Worm (Caenorhabditis elegans) whole organism, L4/young adult: ENCODE data around the gene hpr-17.
A peak's percentile ranks its signal among the peaks of the same experiment; 100 is the strongest.

Source experiments
- W03F9.2 ChIP-seq: fragments of 150-350 bp; optimal IDR thresholded peaks from 2 replicates; lab custom pipeline; 2014; ENCODE audit warnings: missing biosample characterization, missing genetic modification characterization
- dao-5 ChIP-seq: sonication (generic microtip); optimal IDR thresholded peaks from 2 replicates; lab custom pipeline; 2016; ENCODE audit warnings: missing genotype, missing genetic modification characterization, moderate library complexity, missing compliant biosample characterization
- him-1 ChIP-seq: sonication (generic microtip); optimal IDR thresholded peaks from 2 replicates; lab custom pipeline; 2016; ENCODE audit warnings: missing genotype, missing genetic modification reagents, missing genetic modification characterization, missing compliant biosample characterization

Gene hpr-17

ce11 chrII:13142372-13142771 lies 14.5 kb downstream of the hpr-17 start:
- TF ChIP-seq W03F9.2 (tag; lab: Kevin White, UChicago) (no peak), him-1 (no peak), dao-5 (tag; lab: Kevin White, UChicago) (no peak)

ce11 chrII:13139573-13139972 lies 17.3 kb downstream of the hpr-17 start:
- TF ChIP-seq dao-5 (tag; lab: Kevin White, UChicago) (no peak), W03F9.2 (tag; lab: Kevin White, UChicago) (no peak), him-1 (no peak)

DNA sequence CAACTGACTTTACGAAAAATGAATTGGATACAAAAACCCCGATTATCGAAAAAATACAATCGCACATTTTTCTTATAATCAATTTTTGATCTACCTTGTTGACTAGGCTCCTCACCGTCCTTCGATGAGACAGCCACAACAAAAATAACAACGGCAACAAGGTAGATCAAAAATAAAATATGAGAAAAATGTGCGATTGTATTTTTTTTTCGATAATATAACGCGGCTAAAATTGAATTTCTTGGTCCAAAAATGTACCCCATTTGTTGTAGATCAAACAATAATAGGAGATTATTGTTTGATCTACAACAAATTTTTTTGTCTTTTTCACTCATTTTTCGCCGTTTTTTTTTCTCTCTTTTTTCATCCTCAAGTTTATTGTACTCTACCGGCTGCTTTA lies 26.3 kb downstream of the hpr-17 start:
- TF ChIP-seq him-1 = no peak
- TF ChIP-seq dao-5 (tag; lab: Kevin White, UChicago) = no peak
- TF ChIP-seq W03F9.2 (tag; lab: Kevin White, UChicago) = no peak

ce11 chrII:13129602-13130001 lies 27.2 kb downstream of the hpr-17 start, which contains the start of gene F29C12.6:
F29C12.6 (plus strand) TSS chrII:13129902.
- no peak for TF ChIP-seq dao-5 (tag; lab: Kevin White, UChicago)
- TF ChIP-seq him-1 = no peak
- TF ChIP-seq W03F9.2 (tag; lab: Kevin White, UChicago) = no peak

DNA sequence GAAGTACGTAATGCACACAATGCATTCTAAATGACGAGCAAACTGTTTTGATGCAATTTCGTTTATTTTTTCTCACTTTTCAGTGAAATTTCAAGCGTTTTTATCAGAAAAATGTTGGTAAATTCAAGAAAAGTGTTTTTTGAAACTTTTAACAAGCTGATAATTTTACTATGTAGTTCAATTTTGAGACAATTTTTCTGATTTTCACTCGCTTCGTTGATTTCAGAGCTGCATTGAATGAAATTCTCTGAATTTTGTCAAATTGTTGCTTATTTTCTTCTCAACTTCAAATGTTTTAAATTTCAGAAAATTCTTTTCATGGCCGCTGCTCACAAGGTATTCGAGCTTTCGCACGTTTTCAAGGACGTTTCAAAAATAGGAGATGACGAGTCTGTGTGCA lies 34.1 kb downstream of the hpr-17 start, which contains the start of gene bath-45:
Gene bath-45 (plus strand): TSS at position 301 of the 400 bp plus-strand sequence.
- TF ChIP-seq dao-5 (tag; lab: Kevin White, UChicago) (no peak), him-1 (no peak), W03F9.2 (tag; lab: Kevin White, UChicago) (no peak)

DNA sequence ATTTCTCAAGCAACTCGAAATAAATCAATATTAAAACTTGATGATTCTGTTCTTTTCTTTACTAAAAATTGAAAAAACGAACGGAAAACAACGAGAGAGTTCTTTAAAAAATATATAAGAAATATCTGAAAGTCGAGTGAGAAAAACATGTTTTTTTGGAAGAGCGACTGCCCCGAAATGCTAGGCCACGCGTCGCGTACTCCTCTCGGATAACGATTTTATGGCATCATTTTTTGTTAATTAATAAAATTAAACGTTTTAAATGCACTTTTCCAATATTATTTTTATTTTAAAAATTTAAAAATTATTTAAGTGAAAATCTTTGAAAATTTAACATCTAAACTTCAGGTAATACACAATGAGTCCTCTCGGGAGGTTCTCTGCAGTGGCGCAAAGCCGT lies 39.7 kb downstream of the hpr-17 start, which contains the start of gene gfm-1:
Gene gfm-1 (plus strand): TSS at position 349 of the 400 bp plus-strand sequence.
- TF ChIP-seq dao-5 (tag; lab: Kevin White, UChicago) (no peak), him-1 (no peak), W03F9.2 (tag; lab: Kevin White, UChicago) (peak; percentile 82)

ce11 chrII:13116710-13117109 lies 40.1 kb downstream of the hpr-17 start, which contains the start of gene rict-1:
rict-1 (minus strand) TSS chrII:13116810.
- TF ChIP-seq dao-5 (tag; lab: Kevin White, UChicago) (no peak), him-1 (no peak), W03F9.2 (tag; lab: Kevin White, UChicago) (no peak)

DNA sequence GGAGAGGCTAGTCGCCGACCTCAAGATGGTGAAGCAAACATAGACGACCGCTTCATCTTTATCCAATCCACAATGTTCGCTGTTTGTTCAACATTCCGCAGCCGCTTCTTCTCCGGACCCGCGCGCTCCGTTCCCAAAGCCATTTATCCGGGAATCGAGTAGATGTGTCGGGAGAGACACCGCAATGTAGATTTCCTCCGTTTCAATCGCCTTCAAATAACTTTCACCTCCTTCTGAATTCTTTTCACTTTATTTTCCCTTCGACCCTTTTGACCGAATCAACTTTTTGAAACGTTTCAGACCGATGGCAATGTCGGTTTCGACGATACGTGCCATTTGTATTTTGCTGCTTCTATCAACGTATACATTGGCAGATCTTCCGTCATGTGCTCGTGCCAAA lies 49.1 kb downstream of the hpr-17 start, which contains the start of gene pqn-32:
Gene pqn-32 (plus strand): TSS at position 301 of the 400 bp plus-strand sequence.
- TF ChIP-seq dao-5 (tag; lab: Kevin White, UChicago) (no peak), W03F9.2 (tag; lab: Kevin White, UChicago) (no peak), him-1 (no peak)
